Worm (Caenorhabditis elegans): Measurements from ENCODE around the gene srab-22.
A peak's percentile ranks its signal among the peaks of the same experiment; 100 is the strongest.

Gene srab-22

DNA sequence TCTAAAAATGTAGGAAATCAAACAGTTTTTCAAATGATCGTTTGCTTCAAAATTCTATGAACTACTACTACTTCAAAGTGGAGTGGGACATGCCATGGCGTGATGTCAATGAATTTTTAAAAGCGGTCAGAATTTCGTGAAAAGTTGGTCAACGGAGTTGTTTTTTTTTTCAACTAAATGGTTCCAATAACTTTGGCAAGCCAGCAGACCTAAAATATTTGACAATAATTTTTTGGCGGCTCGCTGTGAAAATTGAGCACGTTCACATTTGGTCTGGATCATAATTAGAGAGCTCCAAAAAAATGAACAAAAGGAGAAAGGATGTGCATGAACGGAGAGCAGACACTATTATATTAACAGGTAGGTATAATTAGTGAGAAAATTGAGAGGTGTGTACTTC is 24.2 kb downstream of the srab-22 start:
- TF ChIP-seq vab-15 (tag; optimal IDR thresholded peaks at IDR 0.05): no peak
- TF ChIP-seq nhr-237 (tag; optimal IDR thresholded peaks at IDR 0.05): no peak

ce11 chrV:3451646-3452045 is 25.5 kb downstream of the srab-22 start:
- TF ChIP-seq lin-14 (GFP tag; optimal IDR thresholded peaks at IDR 0.05) (peak; percentile 1), ets-5 (GFP tag; IDR thresholded peaks at IDR 0.05) (no peak)

DNA sequence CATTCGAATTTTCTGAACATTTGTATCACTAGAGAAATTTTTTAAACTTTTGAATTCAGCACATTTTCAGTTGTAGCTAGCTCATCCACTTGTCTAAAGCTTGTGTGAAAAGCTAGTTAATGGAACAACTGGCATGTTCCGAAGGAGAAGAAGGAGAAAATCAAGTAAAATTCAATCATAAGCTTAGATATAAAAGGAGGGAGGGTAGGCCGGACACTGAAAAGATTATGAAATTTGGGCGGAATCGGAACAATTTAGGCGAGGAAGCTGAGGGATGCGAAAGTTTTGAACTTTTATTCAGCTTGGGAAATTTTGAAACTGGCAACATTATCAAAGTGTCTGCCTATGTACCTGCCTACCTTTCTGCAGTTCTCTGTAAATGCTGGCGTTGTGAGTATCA is 26.3 kb downstream of the srab-22 start:
- TF ChIP-seq fkh-10 (GFP tag; optimal IDR thresholded peaks at IDR 0.05) (peak; percentile 37), unc-30 (tag; optimal IDR thresholded peaks at IDR 0.05) (no peak)

ce11 chrV:3454620-3455019 is 28.4 kb downstream of the srab-22 start:
- TF ChIP-seq elt-2 (tag; optimal IDR thresholded peaks at IDR 0.05) (no peak), nhr-20 (tag; optimal IDR thresholded peaks at IDR 0.05) (no peak), sox-4 (tag; optimal IDR thresholded peaks at IDR 0.05) (no peak), nhr-84 (tag; optimal IDR thresholded peaks at IDR 0.05) (no peak), vab-15 (tag; optimal IDR thresholded peaks at IDR 0.05) (no peak), mep-1 (tag; optimal IDR thresholded peaks at IDR 0.05) (no peak), ztf-4 (tag; optimal IDR thresholded peaks at IDR 0.05) (no peak), aha-1 (tag; optimal IDR thresholded peaks at IDR 0.05) (no peak)

ce11 chrV:3455135-3455747 is 29.1 kb downstream of the srab-22 start:
- TF ChIP-seq tbx-2 (tag; optimal IDR thresholded peaks at IDR 0.05) (no peak), efl-1 (optimal IDR thresholded peaks at IDR 0.05) (no peak), efl-1 (GFP tag; optimal IDR thresholded peaks at IDR 0.05 in 1 of 2) (peak in 1 of 2 experiments; percentile 55)

ce11 chrV:3459919-3460318 is 33.7 kb downstream of the srab-22 start, which contains the start of gene slc-28.2:
Gene slc-28.2 (plus strand): TSS chrV:3460219.
- no peak for TF ChIP-seq vab-15 (tag; optimal IDR thresholded peaks at IDR 0.05)
- TF ChIP-seq dsc-1 (tag; optimal IDR thresholded peaks at IDR 0.05): no peak
- TF ChIP-seq xbp-1 (tag; optimal IDR thresholded peaks at IDR 0.05): no peak
- no peak for TF ChIP-seq fkh-10 (GFP tag; optimal IDR thresholded peaks at IDR 0.05)
- no peak for TF ChIP-seq aha-1 (tag; optimal IDR thresholded peaks at IDR 0.05)
- no peak for TF ChIP-seq unc-30 (tag; optimal IDR thresholded peaks at IDR 0.05)
- TF ChIP-seq alr-1 (tag; optimal IDR thresholded peaks at IDR 0.05; ENCODE audit: borderline replicate concordance): no peak
- TF ChIP-seq nhr-19 (GFP tag; conservative IDR thresholded peaks at IDR 0.05): no peak
- no peak for TF ChIP-seq elt-2 (tag; optimal IDR thresholded peaks at IDR 0.05)
- TF ChIP-seq aly-2 (tag; optimal IDR thresholded peaks at IDR 0.05): no peak
- TF ChIP-seq ceh-82 (tag; optimal IDR thresholded peaks at IDR 0.05): no peak
- TF ChIP-seq dpl-1 (GFP tag; optimal IDR thresholded peaks at IDR 0.05): no peak
- TF ChIP-seq tlp-1 (tag; optimal IDR thresholded peaks at IDR 0.05): no peak
- TF ChIP-seq lin-13 (GFP tag; optimal IDR thresholded peaks at IDR 0.05): no peak
- no peak for TF ChIP-seq sup-37 (GFP tag; optimal IDR thresholded peaks at IDR 0.05)
- TF ChIP-seq unc-98 (GFP tag; IDR thresholded peaks at IDR 0.05): no peak
- TF ChIP-seq unc-62 (GFP tag; optimal IDR thresholded peaks at IDR 0.05): no peak

DNA sequence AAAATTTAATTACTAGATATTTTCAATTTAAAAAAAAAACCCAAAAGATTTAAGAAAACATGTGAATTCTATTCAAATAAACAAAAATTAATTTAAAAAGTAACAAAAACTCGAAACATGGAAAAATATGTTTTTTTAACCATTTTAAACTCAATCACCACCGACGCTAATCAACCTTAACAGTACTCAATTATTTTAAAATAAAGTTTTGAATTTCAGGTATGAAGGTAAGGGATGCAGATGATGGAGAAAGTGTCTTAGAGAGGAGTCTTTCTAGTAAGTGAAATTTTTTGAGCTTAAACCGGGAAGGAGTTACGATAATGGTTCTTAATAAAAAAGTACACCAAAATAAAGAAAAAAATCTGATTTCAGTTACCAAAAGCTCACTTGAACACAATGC is 37.3 kb downstream of the srab-22 start, which contains the start of gene slc-28.1:
TSS of gene slc-28.1 (plus strand) at position 301 of the 400 bp plus-strand sequence.
- TF ChIP-seq mef-2 (tag; optimal IDR thresholded peaks at IDR 0.05) (no peak), efl-1 (optimal IDR thresholded peaks at IDR 0.05) (no peak), efl-1 (GFP tag; optimal IDR thresholded peaks at IDR 0.05 in 1 of 2) (peak in 1 of 2 experiments; percentile 34)
